Worm (Caenorhabditis elegans) whole organism, L3 larva: ENCODE results near the gene pek-1.
"Not testable (repeated sequence)": the region's sequence is repeated elsewhere in the genome, so short reads cannot be mapped to it uniquely, and the experiment has no call there.

ENCODE experiments used
- R02D3.7 ChIP-seq: fragments of 150-350 bp; optimal IDR thresholded peaks from 2 replicates; lab custom pipeline; 2014; ENCODE audit warnings: missing biosample characterization, missing genetic modification characterization
- ZK546.5 ChIP-seq: sonication (generic microtip); optimal IDR thresholded peaks from 2 replicates; lab custom pipeline; 2017; ENCODE audit warnings: missing biosample characterization, missing genetic modification characterization
- aly-2 ChIP-seq: fragments of 150-350 bp; optimal IDR thresholded peaks from 2 replicates; lab custom pipeline; 2014; ENCODE audit warnings: missing biosample characterization, missing genetic modification characterization
- ama-1 ChIP-seq: fragments of 150-350 bp; optimal IDR thresholded peaks from 2 replicates; lab custom pipeline; 2018
- ceh-28 ChIP-seq: fragments of 150-350 bp; optimal IDR thresholded peaks from 2 replicates; lab custom pipeline; 2014; ENCODE audit warnings: missing biosample characterization, missing genetic modification reagents, missing genetic modification characterization
- ceh-82 ChIP-seq: fragments of 150-350 bp; optimal IDR thresholded peaks from 2 replicates; lab custom pipeline; 2014; ENCODE audit warnings: missing biosample characterization, missing genetic modification characterization
- ceh-9 ChIP-seq: sonication (generic microtip); optimal IDR thresholded peaks from 2 replicates; lab custom pipeline; 2018; ENCODE audit warnings: missing biosample characterization, missing genetic modification characterization
- daf-12 ChIP-seq: fragments of 150-350 bp; optimal IDR thresholded peaks from 2 replicates; lab custom pipeline; 2014; ENCODE audit warnings: missing biosample characterization, missing genetic modification reagents, missing genetic modification characterization
- elt-2 ChIP-seq: sonication (generic microtip); optimal IDR thresholded peaks from 2 replicates; lab custom pipeline; 2016; ENCODE audit warnings: missing genetic modification reagents, mild to moderate bottlenecking, missing genetic modification characterization, missing compliant biosample characterization
- elt-3 ChIP-seq, 3 experiments: fragments of 150-350 bp in 1 of 3; sonication (generic microtip) in 2 of 3; optimal IDR thresholded peaks; 2 replicates in 2 of 3; 4 replicates in 1 of 3; lab custom pipeline; 2014 to 2017; ENCODE audit warnings: missing biosample characterization in 3 of 3, missing genetic modification characterization in 3 of 3
- eor-1 ChIP-seq, 2 experiments: fragments of 150-350 bp; optimal IDR thresholded peaks; 2 replicates each; lab custom pipeline; 2014 to 2018; ENCODE audit warnings: missing biosample characterization in 2 of 2, missing genetic modification characterization in 2 of 2
- fkh-10 ChIP-seq: sonication (generic microtip); optimal IDR thresholded peaks from 2 replicates; lab custom pipeline; 2017; ENCODE audit warnings: missing biosample characterization, missing genetic modification reagents, missing genetic modification characterization
- fkh-2 ChIP-seq: fragments of 150-350 bp; optimal IDR thresholded peaks from 2 replicates; lab custom pipeline; 2014; ENCODE audit warnings: missing biosample characterization, missing genetic modification reagents, missing genetic modification characterization
- fos-1 ChIP-seq: fragments of 150-350 bp; optimal IDR thresholded peaks from 2 replicates; lab custom pipeline; 2014; ENCODE audit warnings: missing biosample characterization, missing genetic modification characterization
- hmg-11 ChIP-seq: sonication (generic microtip); optimal IDR thresholded peaks from 2 replicates; lab custom pipeline; 2016; ENCODE audit warnings: missing genetic modification characterization, missing compliant biosample characterization
- jun-1 ChIP-seq: fragments of 150-350 bp; optimal IDR thresholded peaks from 2 replicates; lab custom pipeline; 2014; ENCODE audit warnings: missing biosample characterization, missing genetic modification reagents, missing genetic modification characterization
- lin-15B ChIP-seq: fragments of 150-350 bp; optimal IDR thresholded peaks from 2 replicates; lab custom pipeline; 2014; ENCODE audit warnings: missing biosample characterization, missing genetic modification characterization
- lin-39 ChIP-seq: fragments of 150-350 bp; optimal IDR thresholded peaks from 2 replicates; lab custom pipeline; 2018; ENCODE audit warnings: missing biosample characterization, missing genetic modification reagents, missing genetic modification characterization
- lsy-12 ChIP-seq: sonication (generic microtip); optimal IDR thresholded peaks from 2 replicates; lab custom pipeline; 2016; ENCODE audit warnings: mild to moderate bottlenecking, missing genetic modification characterization, missing compliant biosample characterization
- mdl-1 ChIP-seq: fragments of 150-350 bp; optimal IDR thresholded peaks from 2 replicates; lab custom pipeline; 2014; ENCODE audit warnings: missing biosample characterization, missing genetic modification characterization
- nfya-1 ChIP-seq: sonication (generic microtip); optimal IDR thresholded peaks from 2 replicates; lab custom pipeline; 2017; ENCODE audit warnings: missing genetic modification characterization, mild to moderate bottlenecking, missing compliant biosample characterization, antibody characterized with exemption, moderate library complexity; ENCODE audit not compliant: insufficient read depth
- nhr-12 ChIP-seq: fragments of 150-350 bp; optimal IDR thresholded peaks from 2 replicates; lab custom pipeline; 2014; ENCODE audit warnings: missing biosample characterization, missing genetic modification characterization
- nhr-28 ChIP-seq: fragments of 150-350 bp; optimal IDR thresholded peaks from 2 replicates; lab custom pipeline; 2014; ENCODE audit warnings: missing biosample characterization, missing genetic modification characterization
- nhr-76 ChIP-seq: fragments of 150-350 bp; sonication (generic microtip); optimal IDR thresholded peaks from 5 replicates; lab custom pipeline; 2014; ENCODE audit warnings: missing biosample characterization, missing genetic modification characterization
- pha-4 ChIP-seq: fragments of 150-350 bp; optimal IDR thresholded peaks from 2 replicates; lab custom pipeline; 2014; ENCODE audit warnings: missing biosample characterization, missing genetic modification reagents, missing genetic modification characterization
- sea-2 ChIP-seq: fragments of 150-350 bp; sonication (generic microtip); optimal IDR thresholded peaks from 4 replicates; lab custom pipeline; 2014; ENCODE audit warnings: missing biosample characterization, missing genetic modification reagents, missing genetic modification characterization
- skn-1 ChIP-seq: fragments of 150-350 bp; optimal IDR thresholded peaks from 2 replicates; lab custom pipeline; 2014; ENCODE audit warnings: missing biosample characterization, missing genetic modification characterization
- snpc-4 ChIP-seq: fragments of 150-350 bp; optimal IDR thresholded peaks from 2 replicates; lab custom pipeline; 2014; ENCODE audit warnings: missing biosample characterization, missing genetic modification characterization
- tbx-2 ChIP-seq: sonication (generic microtip); optimal IDR thresholded peaks from 2 replicates; lab custom pipeline; 2016; ENCODE audit warnings: mild to moderate bottlenecking, missing genetic modification characterization, missing compliant biosample characterization
- unc-62 ChIP-seq: fragments of 150-350 bp; sonication (generic microtip); optimal IDR thresholded peaks from 4 replicates; lab custom pipeline; 2014; ENCODE audit warnings: missing biosample characterization, missing genetic modification reagents, missing genetic modification characterization
- zag-1 ChIP-seq: fragments of 150-350 bp; optimal IDR thresholded peaks from 2 replicates; lab custom pipeline; 2014; ENCODE audit warnings: missing biosample characterization, missing genetic modification characterization
- ztf-11 ChIP-seq: fragments of 150-350 bp; optimal IDR thresholded peaks from 2 replicates; lab custom pipeline; 2014; ENCODE audit warnings: missing biosample characterization, missing genetic modification characterization
- ztf-4 ChIP-seq: fragments of 150-350 bp; optimal IDR thresholded peaks from 2 replicates; lab custom pipeline; 2014; ENCODE audit warnings: missing biosample characterization, missing genetic modification characterization

Gene pek-1

DNA sequence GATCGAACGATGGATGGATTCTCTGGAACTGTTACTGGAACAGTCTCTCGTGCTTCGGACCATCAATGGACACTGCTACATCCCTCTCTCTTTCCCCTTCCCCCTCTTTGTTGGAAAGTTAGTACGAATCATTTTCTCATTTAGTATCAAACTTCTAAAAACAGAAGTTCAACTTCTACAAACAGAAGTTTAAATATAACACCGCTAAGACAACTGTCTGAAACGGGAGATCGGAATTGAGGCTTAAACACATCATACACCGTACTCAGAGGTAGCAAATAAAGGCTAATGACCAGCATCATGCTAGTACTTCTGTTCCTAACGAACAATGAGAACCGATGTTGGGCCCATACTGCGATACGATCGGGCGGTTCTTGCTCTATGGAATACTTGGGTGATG is 25.1 kb upstream of the pek-1 start, which contains the start of gene F46C3.7:
Gene F46C3.7 (plus strand): TSS at position 301 of the 400 bp plus-strand sequence.
- not testable (repeated sequence) for TF ChIP-seq mdl-1 (tag; lab: Kevin White, UChicago); lin-15B (tag; lab: Kevin White, UChicago); ceh-82

DNA sequence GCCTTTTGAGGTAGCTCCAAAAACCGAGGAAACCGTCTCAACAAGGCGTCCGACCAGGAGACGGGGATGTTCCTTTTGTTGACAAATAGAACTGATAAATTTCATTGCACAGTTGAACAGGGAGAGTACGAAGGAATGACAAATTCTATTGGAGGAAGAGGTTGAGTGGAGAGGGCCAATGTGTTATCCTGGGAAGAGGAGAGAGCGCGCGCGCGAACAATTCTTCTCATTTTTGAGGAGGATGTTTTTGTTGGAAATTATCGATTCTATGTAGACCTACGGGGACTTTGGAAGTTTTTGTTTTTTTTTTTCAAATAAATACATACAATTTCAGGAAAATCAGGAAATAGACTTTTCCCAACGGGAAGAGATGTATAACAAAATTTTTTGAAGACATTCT is 23.0 kb upstream of the pek-1 start:
- TF ChIP-seq lin-39 (no peak), snpc-4 (tag; lab: Kevin White, UChicago) (no peak), sea-2 (GFP tag; lab: Kevin White, UChicago) (no peak), daf-12 (no peak), skn-1 (no peak), ceh-9 (tag; lab: Kevin White, UChicago) (no peak), ceh-28 (tag; lab: Kevin White, UChicago) (no peak), nfya-1 (tag; lab: Kevin White, UChicago) (no peak), fkh-2 (no peak), nhr-28 (tag; lab: Kevin White, UChicago) (no peak), unc-62 (GFP tag; lab: Kevin White, UChicago) (no peak), lsy-12 (tag; lab: Kevin White, UChicago) (no peak), ama-1 (lab: Kevin White, UChicago) (no peak), ztf-11 (tag; lab: Kevin White, UChicago) (no peak), hmg-11 (tag; lab: Kevin White, UChicago) (no peak), nhr-12 (no peak)

DNA sequence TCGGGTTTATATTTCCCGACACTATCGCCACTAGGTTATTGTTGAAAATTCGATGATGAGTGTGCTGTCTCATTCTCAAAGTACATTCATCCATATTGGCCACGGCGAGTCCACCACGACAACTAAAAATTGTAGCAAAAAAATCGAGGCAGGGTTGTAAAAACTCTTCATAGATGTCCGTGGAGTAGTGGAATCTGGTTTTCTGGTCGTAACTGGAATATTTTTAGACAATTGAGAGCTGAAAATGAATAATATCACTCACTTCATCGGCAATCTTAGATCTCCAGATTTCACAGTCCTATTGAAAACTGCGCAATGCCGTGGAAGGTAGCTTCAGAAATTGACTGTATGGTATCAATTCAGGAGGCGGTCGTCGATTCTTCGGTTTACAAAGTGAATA is 20.8 kb upstream of the pek-1 start:
- no peak for TF ChIP-seq zag-1 (tag; lab: Kevin White, UChicago)
- no peak for TF ChIP-seq R02D3.7
- no peak for TF ChIP-seq nhr-12
- no peak for TF ChIP-seq hmg-11 (tag; lab: Kevin White, UChicago)
- TF ChIP-seq ZK546.5 (tag; lab: Kevin White, UChicago) = no peak
- TF ChIP-seq ceh-28 (tag; lab: Kevin White, UChicago) = no peak
- TF ChIP-seq eor-1 (tag; optimal IDR thresholded peaks at IDR 0.05; lab: Kevin White, UChicago) = no peak
- no peak for TF ChIP-seq lin-39
- no peak for TF ChIP-seq unc-62 (GFP tag; lab: Kevin White, UChicago)
- no peak for TF ChIP-seq pha-4 (tag; lab: Kevin White, UChicago)
- TF ChIP-seq fos-1 (tag; lab: Kevin White, UChicago) = no peak
- TF ChIP-seq ztf-4 (tag; lab: Kevin White, UChicago) = no peak
- TF ChIP-seq nhr-76 (tag; lab: Kevin White, UChicago) = no peak
- TF ChIP-seq ztf-11 (tag; lab: Kevin White, UChicago) = no peak
- TF ChIP-seq sea-2 (GFP tag; lab: Kevin White, UChicago) = no peak
- no peak for TF ChIP-seq ceh-82
- no peak for TF ChIP-seq tbx-2 (tag; lab: Kevin White, UChicago)

DNA sequence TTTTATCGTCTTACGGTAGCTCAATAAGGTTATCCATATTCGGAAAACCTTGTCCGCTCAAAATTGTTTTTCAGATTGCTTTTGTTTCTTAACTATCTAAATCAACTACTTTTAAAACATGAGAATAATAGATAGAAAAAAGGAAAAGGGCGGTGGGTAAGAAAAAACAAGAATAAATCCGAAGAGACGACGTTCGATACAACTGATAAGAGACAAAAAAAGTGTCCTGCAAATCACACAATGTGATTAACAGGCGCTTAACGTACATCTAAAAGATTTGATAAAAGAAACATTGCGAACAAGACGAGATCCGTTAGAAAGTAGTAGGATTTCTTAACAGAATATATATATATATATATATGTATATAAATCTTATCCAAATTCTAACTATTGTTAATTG is 18.8 kb upstream of the pek-1 start, which contains the start of gene hum-4:
Gene hum-4 (minus strand): TSS at position 101 of the 400 bp plus-strand sequence.
- TF ChIP-seq fkh-10 (GFP tag; lab: Kevin White, UChicago) (no peak), elt-3 (tag; optimal IDR thresholded peaks at IDR 0.05; lab: Kevin White, UChicago) (peak in 1 of 3 experiments; percentile 36)

DNA sequence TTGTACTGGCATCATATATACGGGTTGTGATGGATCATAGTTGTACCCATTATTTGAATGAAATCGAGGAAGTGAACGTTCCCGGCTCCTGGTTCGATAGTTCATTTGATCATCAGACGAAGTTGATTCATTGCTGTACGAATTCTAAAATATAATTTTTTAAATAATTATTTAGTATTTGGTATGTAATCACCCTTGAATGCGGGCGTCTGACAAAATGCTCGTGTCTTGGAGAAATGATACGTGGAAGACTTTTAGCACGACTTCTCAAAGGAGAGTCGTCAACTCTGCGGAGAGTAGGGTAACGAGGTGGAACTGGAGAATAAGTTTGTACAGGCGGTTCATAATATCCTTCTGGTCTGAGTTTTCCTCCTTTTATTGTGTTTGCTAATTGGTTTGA is 12.9 kb upstream of the pek-1 start:
- TF ChIP-seq mdl-1 (tag; lab: Kevin White, UChicago) = no peak
- no peak for TF ChIP-seq jun-1 (tag; lab: Kevin White, UChicago)
- no peak for TF ChIP-seq eor-1 (tag; optimal IDR thresholded peaks at IDR 0.05; lab: Kevin White, UChicago)
- no peak for TF ChIP-seq nfya-1 (tag; lab: Kevin White, UChicago)
- TF ChIP-seq nhr-12 = no peak
- TF ChIP-seq nhr-28 (tag; lab: Kevin White, UChicago) = no peak
- no peak for TF ChIP-seq ceh-82
- no peak for TF ChIP-seq tbx-2 (tag; lab: Kevin White, UChicago)
- TF ChIP-seq aly-2 (tag; lab: Kevin White, UChicago) = no peak
- TF ChIP-seq ama-1 (lab: Kevin White, UChicago) = no peak
- TF ChIP-seq fkh-10 (GFP tag; lab: Kevin White, UChicago) = no peak
- TF ChIP-seq, all 47 proteins: peak for 0

DNA sequence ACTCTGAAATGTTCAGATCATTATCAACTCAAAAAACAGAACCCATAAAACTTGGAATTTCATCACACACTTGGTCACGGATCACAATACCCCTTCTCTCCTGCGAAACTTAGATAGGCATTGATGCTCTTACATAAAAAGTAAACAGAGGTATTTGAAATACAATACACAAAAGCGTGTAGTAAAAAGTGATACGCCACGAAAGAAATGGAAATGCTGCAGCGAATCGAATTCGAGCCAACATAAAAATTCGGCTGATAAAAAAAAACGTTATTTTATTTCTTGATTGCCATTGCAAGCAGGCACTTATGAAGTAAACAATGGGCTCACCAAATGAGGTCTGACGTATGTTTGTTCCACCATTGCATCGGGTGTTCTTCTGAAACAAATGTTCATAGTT is 12.0 kb upstream of the pek-1 start:
- TF ChIP-seq eor-1 (tag; optimal IDR thresholded peaks at IDR 0.05; lab: Kevin White, UChicago) (no peak), elt-2 (peak; percentile 57)
